Worm (Caenorhabditis elegans) whole organism, L4 larva: ENCODE data around the gene C06A12.3.

ENCODE experiments used
- F10B5.3 ChIP-seq: sonication (generic microtip); optimal IDR thresholded peaks from 2 replicates; lab custom pipeline; 2016; ENCODE audit warnings: mild to moderate bottlenecking, missing genetic modification characterization, missing compliant biosample characterization
- T26A8.4 ChIP-seq: fragments of 200-800 bp; sonication (Bioruptor generic); IDR thresholded peaks from 2 replicates; pipeline ENCODE4 v1.3.6; 2022; ENCODE audit warnings: missing genetic modification characterization, missing compliant biosample characterization
- Y48G9A.11 ChIP-seq: fragments of 200-800 bp; sonication (Bioruptor generic); IDR thresholded peaks from 2 replicates; pipeline ENCODE4 v1.3.6; 2022; ENCODE audit warnings: missing genetic modification reagents, missing genetic modification characterization, missing compliant biosample characterization
- aha-1 ChIP-seq: fragments of 150-350 bp; peaks from one replicate; lab custom pipeline; 2014; ENCODE audit warnings: missing biosample characterization, missing genetic modification characterization
- ceh-44 ChIP-seq: fragments of 200-800 bp; sonication (Bioruptor generic); IDR thresholded peaks from 2 replicates; pipeline ENCODE4 v1.3.6; 2022; ENCODE audit warnings: missing genetic modification reagents, missing genetic modification characterization, missing compliant biosample characterization
- cey-2 ChIP-seq: sonication (generic microtip); optimal IDR thresholded peaks from 3 replicates; lab custom pipeline; 2017; ENCODE audit warnings: missing genetic modification characterization, mild to moderate bottlenecking, missing compliant biosample characterization, antibody characterized with exemption, borderline replicate concordance; ENCODE audit not compliant: insufficient read depth
- daf-16 ChIP-seq, 3 experiments: sonication (generic microtip); optimal IDR thresholded peaks; 2 replicates each; lab custom pipeline; 2016 to 2017; ENCODE audit warnings: missing genetic modification characterization in 3 of 3, missing genetic modification reagents in 3 of 3, mild to moderate bottlenecking in 2 of 3, missing compliant biosample characterization in 2 of 3, missing biosample characterization in 1 of 3, moderate library complexity in 1 of 3
- dve-1 ChIP-seq: sonication (generic microtip); optimal IDR thresholded peaks from 2 replicates; lab custom pipeline; 2017; ENCODE audit warnings: antibody characterized with exemption, mild to moderate bottlenecking, missing genetic modification characterization, missing compliant biosample characterization; ENCODE audit not compliant: insufficient read depth
- egl-43 ChIP-seq: fragments of 200-800 bp; sonication (Bioruptor generic); IDR thresholded peaks from 2 replicates; pipeline ENCODE4 v1.3.6; 2022; ENCODE audit warnings: missing genetic modification reagents, missing genetic modification characterization, missing compliant biosample characterization
- gei-8 ChIP-seq: fragments of 200-800 bp; sonication (Bioruptor generic); optimal IDR thresholded peaks from 2 replicates; lab custom pipeline; 2018; ENCODE audit warnings: mild to moderate bottlenecking, missing genetic modification characterization, missing compliant biosample characterization
- hlh-11 ChIP-seq: fragments of 200-800 bp; sonication (Bioruptor generic); optimal IDR thresholded peaks from 2 replicates; lab custom pipeline; 2018; ENCODE audit warnings: mild to moderate bottlenecking, missing genetic modification characterization, missing compliant biosample characterization
- hlh-30 ChIP-seq: sonication (generic microtip); optimal IDR thresholded peaks from 2 replicates; lab custom pipeline; 2017; ENCODE audit warnings: antibody characterized with exemption, mild to moderate bottlenecking, missing genetic modification characterization, missing compliant biosample characterization; ENCODE audit not compliant: insufficient read depth
- jun-1 ChIP-seq: fragments of 150-350 bp; optimal IDR thresholded peaks from 2 replicates; lab custom pipeline; 2014; ENCODE audit warnings: missing biosample characterization, missing genetic modification reagents, missing genetic modification characterization
- lim-7 ChIP-seq: fragments of 200-800 bp; sonication (Bioruptor generic); IDR thresholded peaks from 2 replicates; pipeline ENCODE4 v1.3.6; 2022; ENCODE audit warnings: missing genetic modification characterization, missing compliant biosample characterization
- lin-1 ChIP-seq: fragments of 200-800 bp; sonication (Bioruptor generic); IDR thresholded peaks from 2 replicates; pipeline ENCODE4 v1.3.6; 2022; ENCODE audit warnings: missing genetic modification reagents, missing genetic modification characterization, missing compliant biosample characterization
- lin-29 ChIP-seq: fragments of 200-800 bp; sonication (Bioruptor generic); IDR thresholded peaks from 2 replicates; pipeline ENCODE4 v1.3.6; 2022; ENCODE audit warnings: missing genetic modification reagents, missing genetic modification characterization, missing compliant biosample characterization
- lin-38 ChIP-seq: fragments of 200-800 bp; sonication (Bioruptor generic); IDR thresholded peaks from 2 replicates; pipeline ENCODE4 v1.3.6; 2022; ENCODE audit warnings: missing genetic modification reagents, missing genetic modification characterization, missing compliant biosample characterization
- lir-3 ChIP-seq: sonication (generic microtip); optimal IDR thresholded peaks from 2 replicates; lab custom pipeline; 2016; ENCODE audit warnings: mild to moderate bottlenecking, missing genetic modification characterization, missing compliant biosample characterization
- mdl-1 ChIP-seq, 2 experiments: fragments of 150-350 bp in 1 of 2; sonication (generic microtip) in 1 of 2; optimal IDR thresholded peaks; 2 replicates each; lab custom pipeline; 2014 to 2017; ENCODE audit warnings: missing biosample characterization in 2 of 2, missing genetic modification characterization in 2 of 2
- mdt-29 ChIP-seq: fragments of 200-800 bp; sonication (Bioruptor generic); IDR thresholded peaks from 2 replicates; pipeline ENCODE4 v1.3.6; 2022; ENCODE audit warnings: missing genetic modification reagents, missing genetic modification characterization, missing compliant biosample characterization
- mes-2 ChIP-seq: sonication (generic microtip); optimal IDR thresholded peaks from 2 replicates; lab custom pipeline; 2016; ENCODE audit warnings: missing genotype, mild to moderate bottlenecking, missing genetic modification characterization, missing compliant biosample characterization; ENCODE audit not compliant: poor library complexity, severe bottlenecking
- nhr-28 ChIP-seq: fragments of 150-350 bp; optimal IDR thresholded peaks from 2 replicates; lab custom pipeline; 2014; ENCODE audit warnings: missing biosample characterization, missing genetic modification characterization
- nhr-42 ChIP-seq: fragments of 200-800 bp; sonication (Bioruptor generic); IDR thresholded peaks from 2 replicates; pipeline ENCODE4 v1.3.6; 2022; ENCODE audit warnings: missing genetic modification characterization, missing compliant biosample characterization
- nhr-48 ChIP-seq: sonication (generic microtip); optimal IDR thresholded peaks from 2 replicates; lab custom pipeline; 2016; ENCODE audit warnings: mild to moderate bottlenecking, missing genetic modification characterization, missing compliant biosample characterization
- nhr-6 ChIP-seq: fragments of 150-350 bp; optimal IDR thresholded peaks from 2 replicates; lab custom pipeline; 2014; ENCODE audit warnings: missing biosample characterization, missing genetic modification characterization
- nhr-77 ChIP-seq: fragments of 150-350 bp; optimal IDR thresholded peaks from 2 replicates; lab custom pipeline; 2014; ENCODE audit warnings: missing biosample characterization, missing genetic modification characterization
- php-3 ChIP-seq: fragments of 200-800 bp; sonication (Bioruptor generic); IDR thresholded peaks from 2 replicates; pipeline ENCODE4 v1.3.6; 2022; ENCODE audit warnings: missing genetic modification reagents, missing genetic modification characterization, missing compliant biosample characterization
- pqm-1 ChIP-seq: sonication (generic microtip); optimal IDR thresholded peaks from 2 replicates; lab custom pipeline; 2017; ENCODE audit warnings: missing biosample characterization, missing genetic modification characterization
- set-16 ChIP-seq: fragments of 200-800 bp; sonication (Bioruptor generic); IDR thresholded peaks from 2 replicates; pipeline ENCODE4 v1.3.6; 2022; ENCODE audit warnings: missing genetic modification reagents, missing genetic modification characterization, missing compliant biosample characterization
- snpc-4 ChIP-seq: fragments of 150-350 bp; optimal IDR thresholded peaks from 2 replicates; lab custom pipeline; 2014; ENCODE audit warnings: missing biosample characterization, missing genetic modification characterization
- tag-97 ChIP-seq: fragments of 200-800 bp; sonication (Bioruptor generic); IDR thresholded peaks from 2 replicates; pipeline ENCODE4 v1.3.6; 2022; ENCODE audit warnings: missing genetic modification characterization, missing compliant biosample characterization
- unc-39 ChIP-seq: sonication (generic microtip); optimal IDR thresholded peaks from 2 replicates; lab custom pipeline; 2017; ENCODE audit warnings: missing biosample characterization, missing genetic modification characterization
- unc-62 ChIP-seq, 3 experiments: fragments of 150-350 bp in 1 of 3; sonication (generic microtip); optimal IDR thresholded peaks in 2 of 3; peaks in 1 of 3; 1 replicate in 1 of 3; 2 replicates in 2 of 3; lab custom pipeline; 2014 to 2017; ENCODE audit warnings: missing biosample characterization in 3 of 3, missing genetic modification characterization in 3 of 3, missing genetic modification reagents in 3 of 3, missing genotype in 1 of 3

The C06A12.3 gene

DNA sequence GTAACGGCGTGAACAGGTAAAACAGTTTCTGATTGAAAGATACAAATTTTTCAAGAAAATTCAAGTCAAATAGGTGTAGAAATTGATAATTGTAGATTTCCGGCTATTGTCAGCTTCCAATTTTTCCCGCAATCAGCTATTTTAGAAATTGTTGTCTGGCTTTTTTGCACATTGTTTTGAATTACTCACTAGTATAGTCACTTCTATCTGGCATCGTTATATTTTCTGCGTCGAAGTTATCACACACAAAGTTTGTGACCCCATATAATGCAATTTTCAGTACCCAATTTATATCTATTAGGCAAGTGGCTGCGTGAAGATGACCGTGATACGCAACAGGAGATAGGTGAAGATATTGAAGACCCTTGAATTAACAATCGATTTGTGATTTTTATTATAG, 7.7 kb downstream of the C06A12.3 start:
- TF ChIP-seq cey-2 (tag; lab: Kevin White, UChicago): no peak
- no peak for TF ChIP-seq set-16 (GFP tag; lab: Robert Waterston, UW)
- TF ChIP-seq snpc-4 (tag; lab: Kevin White, UChicago): no peak
- TF ChIP-seq unc-62 (GFP tag; optimal IDR thresholded peaks at IDR 0.05 in 1 of 2; lab: Kevin White, UChicago): peak in 1 of 2 experiments; percentile 54
- no peak for TF ChIP-seq unc-62 (tag; optimal IDR thresholded peaks at IDR 0.05; lab: Kevin White, UChicago)

DNA sequence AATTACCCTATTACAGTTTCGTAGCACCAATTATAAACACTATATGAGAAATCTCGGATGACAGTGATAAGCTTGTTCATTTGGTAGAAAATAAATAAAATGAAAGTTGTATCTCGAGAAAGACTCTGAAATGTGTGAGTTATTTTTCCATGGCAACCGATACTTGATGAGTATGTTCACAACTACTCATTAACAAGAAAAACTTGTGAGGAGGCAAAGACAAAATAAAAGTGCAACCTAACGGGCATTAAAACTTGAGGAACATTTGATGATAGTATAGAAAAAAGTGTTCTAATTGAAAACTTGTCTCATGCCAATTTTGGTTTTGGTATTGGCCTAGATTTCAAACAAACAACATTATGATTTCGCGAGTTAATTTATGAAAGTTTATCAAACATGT, 9.0 kb downstream of the C06A12.3 start, which contains the start of gene gcy-27:
Gene gcy-27, minus strand, starts transcription at position 101 of the 400 bp plus-strand sequence.
- no peak for TF ChIP-seq lin-1
- no peak for TF ChIP-seq lin-29 (GFP tag; lab: Robert Waterston, UW)
- no peak for TF ChIP-seq T26A8.4 (GFP tag; lab: Robert Waterston, UW)
- no peak for TF ChIP-seq mdt-29

DNA sequence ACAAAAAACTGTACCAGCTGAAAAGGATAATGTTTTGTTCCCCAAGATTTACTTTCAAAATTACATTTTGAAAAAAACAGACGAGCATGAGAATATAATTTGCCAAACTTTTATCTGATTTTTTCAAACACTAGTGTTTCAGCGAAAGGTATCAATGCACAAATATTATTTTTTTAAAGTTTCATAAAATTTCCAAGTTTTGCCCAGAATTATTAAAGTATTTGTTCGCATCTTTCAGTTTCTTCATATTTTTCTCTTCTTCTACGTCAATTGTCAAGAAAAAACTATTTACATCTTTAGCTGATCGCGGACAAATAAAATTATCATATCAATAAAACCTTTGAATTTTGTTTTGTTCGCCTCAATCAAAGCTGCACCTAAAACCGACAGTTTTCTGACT, 9.5 kb downstream of the C06A12.3 start, which contains the start of gene C06A12.8:
Gene C06A12.8, plus strand, starts transcription at position 301 of the 400 bp plus-strand sequence.
- no peak for TF ChIP-seq unc-62 (GFP tag; optimal IDR thresholded peaks at IDR 0.05 in 1 of 2; lab: Kevin White, UChicago)
- no peak for TF ChIP-seq unc-62 (tag; optimal IDR thresholded peaks at IDR 0.05; lab: Kevin White, UChicago)
- TF ChIP-seq tag-97: no peak
- TF ChIP-seq mdt-29: no peak
- TF ChIP-seq nhr-6 (tag; lab: Kevin White, UChicago): no peak
- TF ChIP-seq gei-8: no peak
- TF ChIP-seq ceh-44 (GFP tag; lab: Robert Waterston, UW): no peak
- TF ChIP-seq mes-2 (tag; lab: Kevin White, UChicago): no peak
- TF ChIP-seq jun-1 (tag; lab: Kevin White, UChicago): no peak
- TF ChIP-seq mdl-1 (tag; optimal IDR thresholded peaks at IDR 0.05; lab: Kevin White, UChicago): no peak
- no peak for TF ChIP-seq nhr-48
- no peak for TF ChIP-seq Y48G9A.11 (GFP tag; lab: Robert Waterston, UW)
- TF ChIP-seq lin-38 (GFP tag; lab: Robert Waterston, UW): no peak
- no peak for TF ChIP-seq hlh-11 (tag; lab: Kevin White, UChicago)
- no peak for TF ChIP-seq set-16 (GFP tag; lab: Robert Waterston, UW)

DNA sequence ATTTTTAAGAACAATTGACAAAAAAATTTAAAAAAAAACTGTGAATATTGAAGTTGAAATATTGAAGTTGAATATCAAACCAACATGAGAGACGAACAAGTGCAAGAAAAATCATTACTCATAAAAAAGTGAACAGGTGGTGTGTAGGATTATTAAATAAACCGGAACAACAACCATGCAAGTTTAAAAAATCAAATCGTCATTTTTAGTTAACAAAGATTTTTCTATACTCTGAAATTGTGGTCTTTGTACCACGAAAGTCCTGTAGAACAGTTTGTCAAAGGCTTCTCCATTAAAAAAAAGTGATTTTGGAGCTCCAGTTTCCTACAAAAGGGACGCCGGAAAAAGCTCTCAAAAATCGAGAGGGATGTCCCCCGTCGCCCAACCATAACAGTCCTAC, 12.5 kb downstream of the C06A12.3 start, which contains the start of gene C06A12.19:
Gene C06A12.19, minus strand, starts transcription at position 101 of the 400 bp plus-strand sequence.
- TF ChIP-seq lim-7: no peak
- peak; percentile 57 for TF ChIP-seq aha-1
- TF ChIP-seq cey-2 (tag; lab: Kevin White, UChicago): no peak
- TF ChIP-seq nhr-42 (GFP tag; lab: Robert Waterston, UW): no peak
- TF ChIP-seq, all 104 proteins: peak for 1

DNA sequence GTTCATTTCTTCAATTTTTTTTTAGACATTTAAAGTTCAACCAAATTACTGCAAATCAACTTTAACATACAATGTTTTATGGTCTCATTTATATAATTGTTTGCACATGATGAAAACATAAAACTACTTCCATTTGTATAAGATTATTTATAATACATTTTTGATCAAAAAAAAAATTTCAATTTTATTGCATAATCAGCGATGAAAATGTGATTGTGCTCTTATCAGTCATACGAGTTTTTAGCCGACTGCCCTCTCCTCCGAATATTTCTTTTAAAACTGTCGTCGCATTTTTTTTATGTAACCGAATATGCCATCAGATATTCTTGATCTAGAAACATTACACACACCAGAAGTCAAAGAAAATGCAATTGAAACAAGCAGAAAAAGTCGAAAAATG, 12.9 kb downstream of the C06A12.3 start, which contains the start of gene F08A7.1:
Gene F08A7.1, plus strand, starts transcription at position 191 of the 400 bp plus-strand sequence.
- no peak for TF ChIP-seq lir-3 (tag; lab: Kevin White, UChicago)
- TF ChIP-seq hlh-11 (tag; lab: Kevin White, UChicago): peak; percentile 24
- TF ChIP-seq nhr-28 (tag; lab: Kevin White, UChicago): peak; percentile 67
- peak; percentile 12 for TF ChIP-seq hlh-30 (tag; lab: Kevin White, UChicago)
- peak; percentile 56 for TF ChIP-seq dve-1 (tag; lab: Kevin White, UChicago)
- no peak for TF ChIP-seq unc-62 (GFP tag; optimal IDR thresholded peaks at IDR 0.05 in 1 of 2; lab: Kevin White, UChicago)
- TF ChIP-seq unc-62 (tag; optimal IDR thresholded peaks at IDR 0.05; lab: Kevin White, UChicago): no peak
- peak; percentile 72 for TF ChIP-seq pqm-1 (tag; lab: Kevin White, UChicago)
- TF ChIP-seq F10B5.3 (tag; lab: Kevin White, UChicago): no peak
- peak; percentile 0 for TF ChIP-seq nhr-77 (tag; lab: Kevin White, UChicago)
- peak; percentile 64 for TF ChIP-seq php-3 (GFP tag; lab: Robert Waterston, UW)
- TF ChIP-seq unc-39 (tag; lab: Kevin White, UChicago): no peak
- no peak for TF ChIP-seq egl-43 (GFP tag; lab: Robert Waterston, UW)
- TF ChIP-seq daf-16 (GFP tag; optimal IDR thresholded peaks at IDR 0.05; lab: Kevin White, UChicago): no peak
- TF ChIP-seq daf-16 (tag; optimal IDR thresholded peaks at IDR 0.05; lab: Kevin White, UChicago): peak; percentile 48
- no peak for TF ChIP-seq lin-1
- TF ChIP-seq, all 104 proteins: peak for 8
